Fruit fly (Drosophila melanogaster) whole organism, pupa: ENCODE results near the gene CG1421.

Experiments
- CG10348 ChIP-seq: fragments of 200-800 bp; sonication (Bioruptor generic); IDR thresholded peaks from 2 replicates; pipeline ENCODE4 v1.3.6; 2022; ENCODE audit warnings: missing biosample characterization, missing genetic modification characterization
- CG12605 ChIP-seq: fragments of 200-800 bp; sonication (Bioruptor generic); IDR thresholded peaks from 2 replicates; pipeline ENCODE4 v1.3.6; 2022; ENCODE audit warnings: missing biosample characterization, missing genetic modification characterization
- CG13204 ChIP-seq: fragments of 200-800 bp; sonication (Bioruptor generic); optimal IDR thresholded peaks from 2 replicates; lab custom pipeline; 2018; ENCODE audit warnings: missing biosample characterization, mild to moderate bottlenecking, missing genetic modification characterization, moderate library complexity
- CG14655 ChIP-seq: fragments of 200-800 bp; sonication (Bioruptor generic); optimal IDR thresholded peaks from 3 replicates; lab custom pipeline; 2017; ENCODE audit warnings: mild to moderate bottlenecking, missing biosample characterization, missing genetic modification reagents, missing genetic modification characterization
- CG15710 ChIP-seq: fragments of 200-800 bp; sonication (Bioruptor generic); optimal IDR thresholded peaks from 2 replicates; lab custom pipeline; 2018; ENCODE audit warnings: missing biosample characterization, mild to moderate bottlenecking, missing genetic modification characterization, moderate library complexity
- CG17806 ChIP-seq: fragments of 200-800 bp; sonication (Bioruptor generic); optimal IDR thresholded peaks from 2 replicates; lab custom pipeline; 2018; ENCODE audit warnings: missing biosample characterization, mild to moderate bottlenecking, missing genetic modification characterization, moderate library complexity
- CG32121 ChIP-seq: fragments of 200-800 bp; sonication (Bioruptor generic); IDR thresholded peaks from 2 replicates; pipeline ENCODE4 v1.3.6; 2022; ENCODE audit warnings: missing biosample characterization, missing genetic modification characterization
- CG34367 ChIP-seq: fragments of 200-800 bp; sonication (Bioruptor generic); optimal IDR thresholded peaks from 2 replicates; lab custom pipeline; 2018; ENCODE audit warnings: missing biosample characterization, mild to moderate bottlenecking, missing genetic modification characterization
- CG4496 ChIP-seq: fragments of 200-800 bp; sonication (Bioruptor generic); IDR thresholded peaks from 3 replicates; pipeline ENCODE4 v1.3.6; 2022; ENCODE audit warnings: missing biosample characterization, missing genetic modification characterization
- CG8159 ChIP-seq: fragments of 200-800 bp; sonication (Bioruptor generic); optimal IDR thresholded peaks from 3 replicates; lab custom pipeline; 2018; ENCODE audit warnings: missing biosample characterization, mild to moderate bottlenecking, missing genetic modification characterization, moderate library complexity
- CG8301 ChIP-seq: fragments of 200-800 bp; sonication (Bioruptor generic); optimal IDR thresholded peaks from 2 replicates; lab custom pipeline; 2018; ENCODE audit warnings: missing biosample characterization, mild to moderate bottlenecking, missing genetic modification characterization
- CG9948 ChIP-seq: fragments of 200-800 bp; sonication (Bioruptor generic); optimal IDR thresholded peaks from 2 replicates; lab custom pipeline; 2018; ENCODE audit warnings: missing biosample characterization, mild to moderate bottlenecking, missing genetic modification characterization, moderate library complexity
- D1 ChIP-seq: fragments of 200-800 bp; sonication (Bioruptor generic); optimal IDR thresholded peaks from 2 replicates; lab custom pipeline; 2018; ENCODE audit warnings: missing biosample characterization, mild to moderate bottlenecking, missing genetic modification characterization, moderate library complexity
- EcR ChIP-seq: fragments of 200-800 bp; sonication (Bioruptor generic); optimal IDR thresholded peaks from 3 replicates; lab custom pipeline; 2019; ENCODE audit warnings: missing biosample characterization, missing genetic modification characterization, mild to moderate bottlenecking, moderate library complexity, missing genetic modification reagents
- Ets98B ChIP-seq: fragments of 200-800 bp; sonication (Bioruptor generic); IDR thresholded peaks from 2 replicates; pipeline ENCODE4 v1.3.6; 2022; ENCODE audit warnings: missing biosample characterization, missing genetic modification characterization
- Pif1A ChIP-seq: fragments of 200-800 bp; sonication (Bioruptor generic); optimal IDR thresholded peaks from 3 replicates; lab custom pipeline; 2016; ENCODE audit warnings: missing biosample characterization, missing genetic modification characterization
- Pif1B ChIP-seq: fragments of 200-800 bp; sonication (Bioruptor generic); optimal IDR thresholded peaks from 3 replicates; lab custom pipeline; 2016; ENCODE audit warnings: missing biosample characterization, missing genetic modification characterization
- Snoo ChIP-seq: fragments of 200-800 bp; sonication (Bioruptor generic); optimal IDR thresholded peaks from 3 replicates; lab custom pipeline; 2017; ENCODE audit warnings: missing biosample characterization, mild to moderate bottlenecking, missing genetic modification characterization, inconsistent platforms
- fd96Ca ChIP-seq: fragments of 200-800 bp; sonication (Bioruptor generic); IDR thresholded peaks from 3 replicates; pipeline ENCODE4 v1.3.6; 2022; ENCODE audit warnings: missing biosample characterization, missing genetic modification characterization
- gl ChIP-seq: fragments of 200-800 bp; sonication (Bioruptor generic); optimal IDR thresholded peaks from 2 replicates; lab custom pipeline; 2018; ENCODE audit warnings: missing biosample characterization, mild to moderate bottlenecking, missing genetic modification characterization
- rn ChIP-seq: fragments of 200-800 bp; sonication (Bioruptor generic); IDR thresholded peaks from 2 replicates; pipeline ENCODE4 v1.3.6; 2022; ENCODE audit warnings: missing biosample characterization, missing genetic modification characterization

CG1421 gene

dm6 chr2L:21905989-21906388, 3.2 kb downstream of the CG1421 start, which contains the start of gene CG1428:
TSS of gene CG1428 (plus strand) at chr2L:21906289.
- TF ChIP-seq fd96Ca (GFP tag; lab: Robert Waterston, UW) (no peak), CG8301 (tag; lab: Kevin White, UChicago) (no peak), gl (tag; lab: Kevin White, UChicago) (no peak), CG8159 (tag; lab: Kevin White, UChicago) (no peak), CG9948 (tag; lab: Kevin White, UChicago) (no peak)

- TF ChIP-seq rn (GFP tag; lab: Robert Waterston, UW) (no peak), Pif1B (no peak), Ets98B (GFP tag; lab: Robert Waterston, UW) (no peak), CG8301 (tag; lab: Kevin White, UChicago) (no peak), CG4496 (GFP tag; lab: Robert Waterston, UW) (no peak), CG10348 (GFP tag; lab: Robert Waterston, UW) (no peak), D1 (no peak), CG14655 (GFP tag; lab: Kevin White, UChicago) (no peak), EcR (no peak), CG8159 (tag; lab: Kevin White, UChicago) (no peak), CG12605 (GFP tag; lab: Robert Waterston, UW) (no peak), Snoo (tag; lab: Kevin White, UChicago) (no peak), CG17806 (tag; lab: Kevin White, UChicago) (no peak), Pif1A (GFP tag; lab: Kevin White, UChicago) (no peak), fd96Ca (GFP tag; lab: Robert Waterston, UW) (no peak), CG9948 (tag; lab: Kevin White, UChicago) (no peak), CG32121 (GFP tag; lab: Robert Waterston, UW) (no peak), CG34367 (tag; lab: Kevin White, UChicago) (no peak)
These were observed 12.5 kb downstream of the CG1421 start, which contains the start of gene CG31600 for dm6 chr2L:21915258-21915657. TSS of gene CG31600 (minus strand) at chr2L:21915358.

dm6 chr2L:21916000-21916399, 13.2 kb downstream of the CG1421 start, which contains the start of gene CG11634:
TSS of gene CG11634 (plus strand) at chr2L:21916300.
- no peak for TF ChIP-seq Pif1B
- TF ChIP-seq gl (tag; lab: Kevin White, UChicago): no peak
- no peak for TF ChIP-seq CG34367 (tag; lab: Kevin White, UChicago)
- TF ChIP-seq CG17806 (tag; lab: Kevin White, UChicago): no peak
- TF ChIP-seq CG14655 (GFP tag; lab: Kevin White, UChicago): no peak
- no peak for TF ChIP-seq CG4496 (GFP tag; lab: Robert Waterston, UW)
- no peak for TF ChIP-seq CG9948 (tag; lab: Kevin White, UChicago)
- TF ChIP-seq Pif1A (GFP tag; lab: Kevin White, UChicago): no peak
- no peak for TF ChIP-seq CG32121 (GFP tag; lab: Robert Waterston, UW)
- TF ChIP-seq CG10348 (GFP tag; lab: Robert Waterston, UW): no peak
- no peak for TF ChIP-seq CG15710
- TF ChIP-seq Ets98B (GFP tag; lab: Robert Waterston, UW): no peak
- TF ChIP-seq CG8159 (tag; lab: Kevin White, UChicago): no peak
- TF ChIP-seq EcR: no peak
- no peak for TF ChIP-seq CG13204 (GFP tag; lab: Kevin White, UChicago)
- TF ChIP-seq CG8301 (tag; lab: Kevin White, UChicago): no peak
- TF ChIP-seq fd96Ca (GFP tag; lab: Robert Waterston, UW): no peak
- no peak for TF ChIP-seq CG12605 (GFP tag; lab: Robert Waterston, UW)
- no peak for TF ChIP-seq Snoo (tag; lab: Kevin White, UChicago)

DNA sequence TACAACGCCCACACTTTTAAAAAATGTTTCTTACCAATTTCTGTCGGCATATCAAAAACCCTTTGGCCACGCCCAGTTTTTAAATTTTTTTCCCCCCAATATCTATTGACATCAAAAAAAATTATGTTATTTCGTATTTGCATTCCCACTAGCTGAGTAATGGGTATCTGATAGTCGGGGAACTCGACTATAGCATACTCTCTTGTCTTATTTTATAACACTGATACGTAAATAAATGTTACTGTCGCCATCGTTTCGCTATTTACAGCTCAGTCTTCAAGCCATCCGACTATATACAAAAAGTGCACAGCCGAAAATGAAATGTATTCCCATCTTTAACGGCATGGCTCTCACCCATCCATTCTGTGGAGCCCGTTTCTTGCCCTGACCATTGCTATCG, 20.5 kb downstream of the CG1421 start:
- TF ChIP-seq CG15710 (no peak), CG13204 (GFP tag; lab: Kevin White, UChicago) (no peak), EcR (no peak), gl (tag; lab: Kevin White, UChicago) (no peak), Snoo (tag; lab: Kevin White, UChicago) (no peak), CG34367 (tag; lab: Kevin White, UChicago) (no peak), D1 (no peak), rn (GFP tag; lab: Robert Waterston, UW) (no peak), Ets98B (GFP tag; lab: Robert Waterston, UW) (no peak)

DNA sequence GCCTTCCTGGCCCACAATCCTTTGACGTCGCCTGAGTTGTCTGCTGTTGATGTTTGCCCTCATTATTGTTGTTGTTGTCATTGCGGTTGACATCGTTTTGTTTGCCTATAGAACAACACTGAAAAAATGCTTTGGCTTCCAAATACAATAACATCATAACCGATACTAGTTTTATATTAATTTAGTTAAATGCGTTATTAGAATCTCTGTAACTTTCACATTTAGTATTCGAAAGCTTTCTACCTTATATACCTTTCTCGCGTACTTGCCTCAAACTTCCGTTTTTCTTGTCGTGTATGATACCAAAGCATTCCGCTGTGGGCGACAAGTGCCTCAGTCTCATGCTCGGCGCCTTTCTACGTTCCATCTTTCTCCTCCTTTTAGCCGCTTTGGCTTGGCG, 30.7 kb downstream of the CG1421 start:
- TF ChIP-seq Pif1A (GFP tag; lab: Kevin White, UChicago): no peak
- 0 out of 3 replicates have a peak, but pooled peaks have one; percentile 30 for TF ChIP-seq fd96Ca (GFP tag; lab: Robert Waterston, UW)
- no peak for TF ChIP-seq gl (tag; lab: Kevin White, UChicago)
- TF ChIP-seq Pif1B: no peak
- no peak; the same call in 1 of the 2 replicates for TF ChIP-seq Ets98B (GFP tag; lab: Robert Waterston, UW)
- TF ChIP-seq D1: no peak
- TF ChIP-seq CG14655 (GFP tag; lab: Kevin White, UChicago): peak; percentile 41
- no peak for TF ChIP-seq CG4496 (GFP tag; lab: Robert Waterston, UW)
- TF ChIP-seq CG15710: no peak
- no peak for TF ChIP-seq CG32121 (GFP tag; lab: Robert Waterston, UW)
- no peak for TF ChIP-seq EcR
- TF ChIP-seq CG12605 (GFP tag; lab: Robert Waterston, UW): no peak
- no peak for TF ChIP-seq CG13204 (GFP tag; lab: Kevin White, UChicago)
- TF ChIP-seq Snoo (tag; lab: Kevin White, UChicago): no peak
- TF ChIP-seq CG17806 (tag; lab: Kevin White, UChicago): peak; percentile 35
- no peak for TF ChIP-seq CG10348 (GFP tag; lab: Robert Waterston, UW)
- peak; percentile 35 for TF ChIP-seq CG8301 (tag; lab: Kevin White, UChicago)
- no peak for TF ChIP-seq CG34367 (tag; lab: Kevin White, UChicago)
- TF ChIP-seq rn (GFP tag; lab: Robert Waterston, UW): no peak
- peak; percentile 56 for TF ChIP-seq CG8159 (tag; lab: Kevin White, UChicago)
- peak; percentile 6 for TF ChIP-seq CG9948 (tag; lab: Kevin White, UChicago)
